Worm (Caenorhabditis elegans): ENCODE measurements around the gene txt-17.

DNA sequence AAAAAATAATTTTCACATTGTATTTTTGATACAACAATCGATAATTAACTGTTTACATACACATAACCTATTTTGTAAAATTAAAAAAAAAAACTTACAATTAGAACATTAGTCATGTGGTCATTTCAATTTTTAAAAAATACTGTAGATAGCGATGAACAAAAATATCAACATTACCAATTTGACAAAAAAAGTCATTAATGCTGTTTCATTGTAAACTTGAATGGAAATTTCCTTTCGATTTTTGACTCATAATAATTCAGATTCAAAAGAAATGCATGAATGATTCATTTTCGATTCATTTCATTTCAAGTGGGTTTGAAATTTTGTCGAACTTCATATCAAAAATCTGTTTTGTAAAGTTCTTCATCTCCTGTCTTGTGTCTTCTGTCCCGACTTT lies 43.5 kb downstream of the txt-17 start, which contains the start of gene C33G8.2:
- TF ChIP-seq lin-39 (tag; optimal IDR thresholded peaks at IDR 0.05), result no peak
- no peak for TF ChIP-seq skn-1 (tag; optimal IDR thresholded peaks at IDR 0.05)
- TF ChIP-seq unc-62 (GFP tag; optimal IDR thresholded peaks at IDR 0.05), result no peak
- no peak for TF ChIP-seq ama-1 (optimal IDR thresholded peaks at IDR 0.05)
- TF ChIP-seq mab-5 (tag; optimal IDR thresholded peaks at IDR 0.05), result no peak
